Worm (Caenorhabditis elegans) whole organism, L4 larva: ENCODE results near the gene orc-5.

Source experiments
- F37D6.2 ChIP-seq: sonication (generic microtip); optimal IDR thresholded peaks from 2 replicates; lab custom pipeline; 2016; ENCODE audit warnings: mild to moderate bottlenecking, missing genetic modification characterization, missing compliant biosample characterization
- F44E2.7 ChIP-seq: fragments of 200-800 bp; sonication (Bioruptor generic); IDR thresholded peaks from 2 replicates; pipeline ENCODE4 v2.1.2; 2022; ENCODE audit warnings: missing genetic modification characterization, missing compliant biosample characterization
- Y75B8A.6 ChIP-seq: fragments of 200-800 bp; sonication (Bioruptor generic); IDR thresholded peaks from 2 replicates; pipeline ENCODE4 v1.3.6; 2022; ENCODE audit warnings: missing genetic modification reagents, missing genetic modification characterization, missing compliant biosample characterization
- ZK337.2 ChIP-seq: fragments of 200-800 bp; sonication (Bioruptor generic); IDR thresholded peaks from 2 replicates; pipeline ENCODE4 v1.3.6; 2022; ENCODE audit warnings: missing genetic modification reagents, missing genetic modification characterization, missing compliant biosample characterization
- ZK546.5 ChIP-seq, 2 experiments: sonication (generic microtip); optimal IDR thresholded peaks; 2 replicates each; lab custom pipeline; 2017; ENCODE audit warnings: missing biosample characterization in 2 of 2, missing genetic modification characterization in 2 of 2
- aha-1 ChIP-seq: fragments of 150-350 bp; peaks from one replicate; lab custom pipeline; 2014; ENCODE audit warnings: missing biosample characterization, missing genetic modification characterization
- ama-1 ChIP-seq: fragments of 150-350 bp; optimal IDR thresholded peaks from 2 replicates; lab custom pipeline; 2014; ENCODE audit warnings: inconsistent platforms, mixed read lengths
- ceh-62 ChIP-seq: sonication (generic microtip); optimal IDR thresholded peaks from 2 replicates; lab custom pipeline; 2017; ENCODE audit warnings: missing biosample characterization, missing genetic modification characterization
- ceh-82 ChIP-seq: sonication (generic microtip); optimal IDR thresholded peaks from 2 replicates; lab custom pipeline; 2017; ENCODE audit warnings: missing biosample characterization, missing genetic modification characterization
- ctbp-1 ChIP-seq: fragments of 200-800 bp; sonication (Bioruptor generic); IDR thresholded peaks from 2 replicates; pipeline ENCODE4 v1.3.6; 2022; ENCODE audit warnings: missing genetic modification reagents, missing genetic modification characterization, missing compliant biosample characterization
- daf-12 ChIP-seq: fragments of 150-350 bp; optimal IDR thresholded peaks from 2 replicates; lab custom pipeline; 2014; ENCODE audit warnings: missing biosample characterization, missing genetic modification reagents, missing genetic modification characterization
- daf-16 ChIP-seq, 3 experiments: sonication (generic microtip); optimal IDR thresholded peaks; 2 replicates each; lab custom pipeline; 2016 to 2017; ENCODE audit warnings: missing genetic modification characterization in 3 of 3, missing genetic modification reagents in 3 of 3, mild to moderate bottlenecking in 2 of 3, missing compliant biosample characterization in 2 of 3, missing biosample characterization in 1 of 3, moderate library complexity in 1 of 3
- daf-19 ChIP-seq: fragments of 200-800 bp; sonication (Bioruptor generic); conservative IDR thresholded peaks from 2 replicates; pipeline ENCODE4 v1.3.6; 2022; ENCODE audit warnings: missing genetic modification characterization, missing compliant biosample characterization
- dmd-9 ChIP-seq: fragments of 200-800 bp; sonication (Bioruptor generic); IDR thresholded peaks from 2 replicates; pipeline ENCODE4 v1.3.6; 2022; ENCODE audit warnings: missing genetic modification reagents, missing genetic modification characterization, missing compliant biosample characterization
- dve-1 ChIP-seq: sonication (generic microtip); optimal IDR thresholded peaks from 2 replicates; lab custom pipeline; 2017; ENCODE audit warnings: antibody characterized with exemption, mild to moderate bottlenecking, missing genetic modification characterization, missing compliant biosample characterization; ENCODE audit not compliant: insufficient read depth
- lin-29 ChIP-seq: fragments of 200-800 bp; sonication (Bioruptor generic); IDR thresholded peaks from 2 replicates; pipeline ENCODE4 v1.3.6; 2022; ENCODE audit warnings: missing genetic modification reagents, missing genetic modification characterization, missing compliant biosample characterization
- lin-39 ChIP-seq: fragments of 150-350 bp; optimal IDR thresholded peaks from 2 replicates; lab custom pipeline; 2014; ENCODE audit warnings: missing biosample characterization, missing genetic modification reagents, missing genetic modification characterization
- mdt-29 ChIP-seq: fragments of 200-800 bp; sonication (Bioruptor generic); IDR thresholded peaks from 2 replicates; pipeline ENCODE4 v1.3.6; 2022; ENCODE audit warnings: missing genetic modification reagents, missing genetic modification characterization, missing compliant biosample characterization
- mxl-3 ChIP-seq: fragments of 200-800 bp; sonication (Bioruptor generic); optimal IDR thresholded peaks from 2 replicates; lab custom pipeline; 2018; ENCODE audit warnings: mild to moderate bottlenecking, missing genetic modification characterization, missing compliant biosample characterization
- nhr-10 ChIP-seq: fragments of 150-350 bp; optimal IDR thresholded peaks from 2 replicates; lab custom pipeline; 2014; ENCODE audit warnings: missing biosample characterization, missing genetic modification characterization
- nhr-237 ChIP-seq: sonication (generic microtip); optimal IDR thresholded peaks from 2 replicates; lab custom pipeline; 2017; ENCODE audit warnings: missing biosample characterization, missing genetic modification characterization
- nhr-28 ChIP-seq: fragments of 150-350 bp; optimal IDR thresholded peaks from 2 replicates; lab custom pipeline; 2014; ENCODE audit warnings: missing biosample characterization, missing genetic modification characterization
- nhr-6 ChIP-seq: fragments of 150-350 bp; optimal IDR thresholded peaks from 2 replicates; lab custom pipeline; 2014; ENCODE audit warnings: missing biosample characterization, missing genetic modification characterization
- nhr-77 ChIP-seq: fragments of 150-350 bp; optimal IDR thresholded peaks from 2 replicates; lab custom pipeline; 2014; ENCODE audit warnings: missing biosample characterization, missing genetic modification characterization
- pha-4 ChIP-seq, 2 experiments: fragments of 150-350 bp in 1 of 2; fragments of 200-800 bp in 1 of 2; sonication (Bioruptor generic) in 1 of 2; IDR thresholded peaks in 1 of 2; optimal IDR thresholded peaks in 1 of 2; 2 replicates each; pipeline versions ENCODE4 v1.3.6 to Lab custom; 2014 to 2022; ENCODE audit warnings: missing genetic modification characterization in 2 of 2, missing genetic modification reagents in 2 of 2, missing biosample characterization in 1 of 2, missing compliant biosample characterization in 1 of 2
- pqm-1 ChIP-seq: sonication (generic microtip); optimal IDR thresholded peaks from 2 replicates; lab custom pipeline; 2017; ENCODE audit warnings: missing biosample characterization, missing genetic modification characterization
- set-16 ChIP-seq: fragments of 200-800 bp; sonication (Bioruptor generic); IDR thresholded peaks from 2 replicates; pipeline ENCODE4 v1.3.6; 2022; ENCODE audit warnings: missing genetic modification reagents, missing genetic modification characterization, missing compliant biosample characterization
- spr-3 ChIP-seq: fragments of 200-800 bp; sonication (Bioruptor generic); optimal IDR thresholded peaks from 2 replicates; lab custom pipeline; 2018; ENCODE audit warnings: mild to moderate bottlenecking, missing genetic modification characterization, missing compliant biosample characterization
- tag-97 ChIP-seq: fragments of 200-800 bp; sonication (Bioruptor generic); IDR thresholded peaks from 2 replicates; pipeline ENCODE4 v1.3.6; 2022; ENCODE audit warnings: missing genetic modification characterization, missing compliant biosample characterization
- unc-62 ChIP-seq, 3 experiments: fragments of 150-350 bp in 1 of 3; sonication (generic microtip); optimal IDR thresholded peaks in 2 of 3; peaks in 1 of 3; 1 replicate in 1 of 3; 2 replicates in 2 of 3; lab custom pipeline; 2014 to 2017; ENCODE audit warnings: missing biosample characterization in 3 of 3, missing genetic modification characterization in 3 of 3, missing genetic modification reagents in 3 of 3, missing genotype in 1 of 3
- vab-7 ChIP-seq: fragments of 200-800 bp; sonication (Bioruptor generic); IDR thresholded peaks from 2 replicates; pipeline ENCODE4 v1.3.6; 2022; ENCODE audit warnings: missing genetic modification reagents, missing genetic modification characterization, missing compliant biosample characterization
- zfp-2 ChIP-seq: sonication (generic microtip); optimal IDR thresholded peaks from 2 replicates; lab custom pipeline; 2016; ENCODE audit warnings: mild to moderate bottlenecking, missing genetic modification characterization, missing compliant biosample characterization
- zip-11 ChIP-seq: fragments of 200-800 bp; sonication (Bioruptor generic); IDR thresholded peaks from 2 replicates; pipeline ENCODE4 v1.3.6; 2022; ENCODE audit warnings: missing genetic modification characterization, missing compliant biosample characterization
- zip-2 ChIP-seq: fragments of 150-350 bp; optimal IDR thresholded peaks from 2 replicates; lab custom pipeline; 2014; ENCODE audit warnings: missing biosample characterization, missing genetic modification characterization

orc-5 gene

ce11 chrIV:10727734-10728133 lies 6.7 kb downstream of the orc-5 start, which contains the start of gene ZC168.2:
ZC168.2 (plus strand) TSS chrIV:10728034.
- TF ChIP-seq unc-62 (GFP tag; optimal IDR thresholded peaks at IDR 0.05 in 1 of 2; lab: Kevin White, UChicago) (peak in 1 of 2 experiments; percentile 79), unc-62 (tag; optimal IDR thresholded peaks at IDR 0.05; lab: Kevin White, UChicago) (no peak), zip-11 (GFP tag; lab: Robert Waterston, UW) (no peak)

ce11 chrIV:10718865-10719264 lies 15.5 kb downstream of the orc-5 start:
- TF ChIP-seq ctbp-1 (GFP tag; lab: Robert Waterston, UW) = no peak
- TF ChIP-seq F37D6.2 (tag; lab: Kevin White, UChicago) = no peak
- no peak for TF ChIP-seq dmd-9
- TF ChIP-seq pqm-1 (tag; lab: Kevin White, UChicago) = no peak
- no peak for TF ChIP-seq vab-7 (GFP tag; lab: Robert Waterston, UW)
- no peak for TF ChIP-seq daf-19 (GFP tag; lab: Robert Waterston, UW)
- no peak for TF ChIP-seq pha-4 (GFP tag; IDR thresholded peaks at IDR 0.05; lab: Robert Waterston, UW)
- TF ChIP-seq pha-4 (tag; optimal IDR thresholded peaks at IDR 0.05; lab: Kevin White, UChicago) = no peak
- TF ChIP-seq F44E2.7 (GFP tag; lab: Robert Waterston, UW) = no peak
- TF ChIP-seq ZK337.2 (GFP tag; lab: Robert Waterston, UW) = no peak
- TF ChIP-seq lin-29 = no peak
- TF ChIP-seq unc-62 (GFP tag; optimal IDR thresholded peaks at IDR 0.05 in 1 of 2; lab: Kevin White, UChicago) = no peak
- TF ChIP-seq unc-62 (tag; optimal IDR thresholded peaks at IDR 0.05; lab: Kevin White, UChicago) = no peak
- TF ChIP-seq zip-2 (tag; lab: Kevin White, UChicago) = no peak

- no peak for TF ChIP-seq Y75B8A.6 (GFP tag; lab: Robert Waterston, UW)
- no peak for TF ChIP-seq F37D6.2 (tag; lab: Kevin White, UChicago)
- TF ChIP-seq, all 104 proteins: peak for 0
Observed at ce11 chrIV:10718075-10718474, 16.3 kb downstream of the orc-5 start.

ce11 chrIV:10716348-10716747 lies 18.0 kb downstream of the orc-5 start, which contains the start of gene ncx-3:
ncx-3 (plus strand) TSS chrIV:10716648.
- TF ChIP-seq unc-62 (GFP tag; optimal IDR thresholded peaks at IDR 0.05 in 1 of 2; lab: Kevin White, UChicago) = peak in 1 of 2 experiments; percentile 74
- TF ChIP-seq unc-62 (tag; optimal IDR thresholded peaks at IDR 0.05; lab: Kevin White, UChicago) = no peak
- TF ChIP-seq nhr-77 (tag; lab: Kevin White, UChicago) = no peak

ce11 chrIV:10714594-10714993 lies 19.8 kb downstream of the orc-5 start:
- peak; percentile 40 for TF ChIP-seq nhr-28
- no peak for TF ChIP-seq dve-1 (tag; lab: Kevin White, UChicago)
- peak in 1 of 2 experiments; percentile 10 for TF ChIP-seq unc-62 (GFP tag; optimal IDR thresholded peaks at IDR 0.05 in 1 of 2; lab: Kevin White, UChicago)
- no peak for TF ChIP-seq unc-62 (tag; optimal IDR thresholded peaks at IDR 0.05; lab: Kevin White, UChicago)

DNA sequence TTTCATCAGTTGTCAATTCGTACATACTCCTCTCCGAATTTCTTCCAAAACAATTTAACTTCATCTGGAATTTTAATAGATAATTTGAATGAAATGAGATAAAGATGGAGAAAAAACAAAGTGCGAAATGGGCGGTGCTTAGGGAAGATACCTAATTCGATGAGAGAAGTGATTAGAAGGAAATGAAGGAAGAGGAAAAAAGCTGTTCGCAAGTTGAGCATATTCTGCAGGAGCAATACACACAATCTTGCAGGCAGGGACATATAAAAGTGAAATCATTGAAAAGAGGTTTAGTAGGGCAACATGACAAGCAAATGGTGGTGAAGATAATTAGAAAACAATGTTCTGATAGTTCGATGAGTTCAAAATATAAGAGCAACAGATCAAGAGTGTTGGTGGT lies 22.7 kb downstream of the orc-5 start, which contains the start of gene glb-21:
Gene glb-21, minus strand, starts transcription at position 66 of the 400 bp plus-strand sequence.
- TF ChIP-seq unc-62 (GFP tag; optimal IDR thresholded peaks at IDR 0.05 in 1 of 2; lab: Kevin White, UChicago) (peak in 1 of 2 experiments; percentile 10), unc-62 (tag; optimal IDR thresholded peaks at IDR 0.05; lab: Kevin White, UChicago) (no peak), daf-12 (tag; lab: Kevin White, UChicago) (no peak), aha-1 (peak; percentile 60), lin-39 (tag; lab: Kevin White, UChicago) (no peak)

DNA sequence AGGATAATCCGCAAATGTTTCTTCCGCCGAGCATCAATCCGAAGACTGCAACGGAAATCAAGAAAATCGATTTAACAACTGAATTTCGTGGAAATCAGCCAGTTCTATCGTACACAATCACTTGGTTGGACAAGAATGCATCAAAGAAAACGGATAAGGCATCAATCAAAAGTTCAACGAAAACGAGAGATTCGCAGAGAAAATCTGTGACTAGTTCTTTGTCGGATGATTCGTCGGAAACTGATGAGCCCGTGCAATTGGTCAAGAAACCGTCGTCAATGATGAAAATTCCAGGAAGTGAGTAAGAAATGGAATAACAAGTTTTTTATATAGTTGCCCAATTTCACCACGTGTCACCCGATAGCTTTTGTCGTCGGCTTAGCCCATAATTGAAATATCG lies 28.3 kb downstream of the orc-5 start, which contains the start of gene R102.6:
Gene R102.6, minus strand, starts transcription at position 101 of the 400 bp plus-strand sequence.
- no peak for TF ChIP-seq ama-1

DNA sequence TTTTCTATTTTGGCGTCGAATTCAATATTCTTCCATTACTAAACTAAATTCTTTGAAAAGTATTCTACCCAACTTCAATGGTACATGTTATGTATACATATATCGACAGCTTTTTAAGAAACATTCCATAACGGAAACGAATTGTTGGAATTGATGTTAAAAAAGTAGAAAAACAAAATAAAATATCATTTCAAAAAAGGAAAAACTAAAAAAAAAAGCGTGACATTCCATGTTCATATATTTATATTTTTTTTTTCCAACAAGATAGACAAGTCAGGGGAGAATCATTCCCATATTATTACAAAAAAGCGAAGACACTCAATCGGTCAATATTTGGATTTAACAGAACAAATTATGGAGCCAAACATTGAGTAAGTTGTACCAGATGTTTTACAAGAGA lies 29.2 kb downstream of the orc-5 start, which contains the start of gene R102.10:
Gene R102.10, plus strand, starts transcription at position 301 of the 400 bp plus-strand sequence.
- no peak for TF ChIP-seq zip-11 (GFP tag; lab: Robert Waterston, UW)
- no peak for TF ChIP-seq spr-3
- TF ChIP-seq aha-1 = no peak
- TF ChIP-seq zfp-2 (tag; lab: Kevin White, UChicago) = no peak
- no peak for TF ChIP-seq pha-4 (GFP tag; IDR thresholded peaks at IDR 0.05; lab: Robert Waterston, UW)
- TF ChIP-seq pha-4 (tag; optimal IDR thresholded peaks at IDR 0.05; lab: Kevin White, UChicago) = no peak
- TF ChIP-seq ZK546.5 (tag; optimal IDR thresholded peaks at IDR 0.05; lab: Kevin White, UChicago) = no peak
- TF ChIP-seq daf-19 (GFP tag; lab: Robert Waterston, UW) = no peak
- TF ChIP-seq ceh-82 (tag; lab: Kevin White, UChicago) = no peak
- no peak for TF ChIP-seq nhr-77 (tag; lab: Kevin White, UChicago)
- no peak for TF ChIP-seq F44E2.7 (GFP tag; lab: Robert Waterston, UW)
- no peak for TF ChIP-seq set-16 (GFP tag; lab: Robert Waterston, UW)
- TF ChIP-seq nhr-237 (tag; lab: Kevin White, UChicago) = no peak
- TF ChIP-seq mdt-29 (GFP tag; lab: Robert Waterston, UW) = no peak
- TF ChIP-seq nhr-10 (tag; lab: Kevin White, UChicago) = no peak
- TF ChIP-seq nhr-6 = no peak
- no peak for TF ChIP-seq ceh-62
- TF ChIP-seq tag-97 (GFP tag; lab: Robert Waterston, UW) = no peak
- TF ChIP-seq mxl-3 = no peak
- no peak for TF ChIP-seq daf-16 (GFP tag; optimal IDR thresholded peaks at IDR 0.05; lab: Kevin White, UChicago)
- TF ChIP-seq daf-16 (tag; optimal IDR thresholded peaks at IDR 0.05; lab: Kevin White, UChicago) = no peak
